Fruit fly (Drosophila melanogaster): ENCODE data around the gene jp.
A peak's percentile ranks its signal among the peaks of the same experiment; 100 is the strongest.

jp gene

DNA sequence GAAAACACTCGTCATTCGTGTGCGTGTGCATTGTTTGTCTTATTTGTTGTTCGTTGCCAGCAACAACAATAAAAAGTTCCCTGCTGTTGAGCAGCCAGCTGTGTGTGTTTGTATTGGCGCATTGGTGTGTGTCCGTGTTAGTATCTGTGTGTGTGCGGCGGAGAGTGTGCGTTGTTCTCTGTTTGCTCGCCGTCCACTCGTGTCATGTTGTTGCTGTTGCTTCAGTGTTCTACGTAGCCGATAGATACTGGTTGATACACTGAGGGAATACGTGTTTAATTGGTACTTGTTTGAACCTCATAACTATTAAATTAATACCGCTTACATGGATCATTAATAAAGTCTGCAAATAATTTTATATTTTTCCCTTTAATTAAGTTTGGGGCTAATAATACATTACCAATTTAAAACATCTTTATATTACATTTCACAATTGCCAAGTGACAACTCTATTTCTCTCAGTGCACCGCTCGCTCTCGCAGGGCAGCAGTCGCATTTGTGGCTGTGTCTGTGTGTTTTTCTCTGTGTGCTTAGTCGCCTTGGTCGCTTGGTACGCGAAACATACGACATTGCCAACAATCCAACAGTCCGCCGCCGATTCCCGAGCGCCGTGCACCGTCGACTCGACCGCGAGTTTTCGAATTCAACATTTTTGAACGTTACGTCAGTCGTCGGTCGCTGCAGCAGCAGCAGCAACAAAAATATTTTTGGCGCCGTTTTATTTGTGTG is 2.0 kb upstream of the jp start, which contains the start of gene brwl (continued):
- TF ChIP-seq CG42726 (GFP tag; IDR thresholded peaks at IDR 0.05; ENCODE audit: partially characterized antibody) = no peak
- TF ChIP-seq CG14014 (GFP tag; IDR thresholded peaks at IDR 0.05) = peak; percentile 98
- peak; percentile 99 for TF ChIP-seq sisA (GFP tag; IDR thresholded peaks at IDR 0.05)
- TF ChIP-seq sim (GFP tag; IDR thresholded peaks at IDR 0.05) = peak; percentile 98
- TF ChIP-seq CG12942 (GFP tag; optimal IDR thresholded peaks at IDR 0.05) = peak; percentile 99
- TF ChIP-seq bcd (GFP tag; optimal IDR thresholded peaks at IDR 0.05) = peak; percentile 99
- peak; percentile 99 for TF ChIP-seq CG2120 (GFP tag; optimal IDR thresholded peaks at IDR 0.05)
- peak; percentile 91 for TF ChIP-seq Jarid2 (GFP tag; optimal IDR thresholded peaks at IDR 0.05)
- TF ChIP-seq CG1602 (GFP tag; optimal IDR thresholded peaks at IDR 0.05) = peak; percentile 99
- TF ChIP-seq CG32772 (GFP tag; IDR thresholded peaks at IDR 0.05) = peak; percentile 98
- TF ChIP-seq slbo (GFP tag; IDR thresholded peaks at IDR 0.05) = peak; percentile 98
- peak; percentile 99 for TF ChIP-seq Ada2b (GFP tag; IDR thresholded peaks at IDR 0.05)
- peak; percentile 77 for TF ChIP-seq CG15479 (GFP tag; optimal IDR thresholded peaks at IDR 0.05)
- TF ChIP-seq CG2199 (GFP tag; IDR thresholded peaks at IDR 0.05) = peak; percentile 98
- peak; percentile 42 for TF ChIP-seq Bgb (GFP tag; IDR thresholded peaks at IDR 0.05; ENCODE audit: partially characterized antibody)
- peak; percentile 97 for TF ChIP-seq al (GFP tag; IDR thresholded peaks at IDR 0.05)
- TF ChIP-seq CG15073 (GFP tag; optimal IDR thresholded peaks at IDR 0.05) = peak; percentile 88
- TF ChIP-seq Vsx1 (GFP tag; optimal IDR thresholded peaks at IDR 0.05) = peak; percentile 98
- peak; percentile 93 for TF ChIP-seq Neu2 (GFP tag; optimal IDR thresholded peaks at IDR 0.05; ENCODE audit: borderline replicate concordance)
- TF ChIP-seq klu (GFP tag; IDR thresholded peaks at IDR 0.05) = peak; percentile 97
- peak; percentile 98 for TF ChIP-seq CG12744 (GFP tag; optimal IDR thresholded peaks at IDR 0.05)
- peak in 1 of 2 experiments; percentile 98 for TF ChIP-seq Eip74EF (GFP tag; optimal IDR thresholded peaks at IDR 0.05)
- no peak for TF ChIP-seq br (optimal IDR thresholded peaks at IDR 0.05)
- TF ChIP-seq CG10462 (GFP tag; optimal IDR thresholded peaks at IDR 0.05) = peak; percentile 99
- peak; percentile 95 for TF ChIP-seq CG9876 (GFP tag; optimal IDR thresholded peaks at IDR 0.05)
- peak; percentile 97 for TF ChIP-seq gcm2 (GFP tag; optimal IDR thresholded peaks at IDR 0.05)
- peak; percentile 99 for TF ChIP-seq CG8924 (tag; optimal IDR thresholded peaks at IDR 0.05)
- peak; percentile 95 for TF ChIP-seq sima (GFP tag; optimal IDR thresholded peaks at IDR 0.05)
- peak; percentile 99 for TF ChIP-seq HHEX (GFP tag; optimal IDR thresholded peaks at IDR 0.05)
- TF ChIP-seq CoRest (tag; optimal IDR thresholded peaks at IDR 0.05) = peak; percentile 99
- peak; percentile 94 for TF ChIP-seq GATAe (GFP tag; conservative IDR thresholded peaks at IDR 0.05)
- peak; percentile 71 for TF ChIP-seq ash1 (GFP tag; optimal IDR thresholded peaks at IDR 0.05)
- peak; percentile 85 for TF ChIP-seq HLHmδ (GFP tag; optimal IDR thresholded peaks at IDR 0.05)
- TF ChIP-seq hth (optimal IDR thresholded peaks at IDR 0.05) = no peak
- TF ChIP-seq jigr1 (GFP tag; IDR thresholded peaks at IDR 0.05) = peak; percentile 98
- peak; percentile 98 for TF ChIP-seq H15 (GFP tag; IDR thresholded peaks at IDR 0.05)
- TF ChIP-seq Atf3 (GFP tag; optimal IDR thresholded peaks at IDR 0.05) = peak; percentile 98
- TF ChIP-seq CG10267 (tag; optimal IDR thresholded peaks at IDR 0.05) = peak; percentile 97
- TF ChIP-seq abd-A (tag; optimal IDR thresholded peaks at IDR 0.05) = peak; percentile 91
- peak; percentile 97 for TF ChIP-seq CG3407 (GFP tag; optimal IDR thresholded peaks at IDR 0.05)
- TF ChIP-seq CG7963 (GFP tag; IDR thresholded peaks at IDR 0.05; ENCODE audit: partially characterized antibody) = no peak
- peak; percentile 95 for TF ChIP-seq btn (GFP tag; optimal IDR thresholded peaks at IDR 0.05)
- peak; percentile 99 for TF ChIP-seq CG1233 (GFP tag; optimal IDR thresholded peaks at IDR 0.05)
- peak; percentile 98 for TF ChIP-seq CG13624 (GFP tag; optimal IDR thresholded peaks at IDR 0.05)
- peak; percentile 98 for TF ChIP-seq CG34376 (GFP tag; optimal IDR thresholded peaks at IDR 0.05)
- peak; percentile 98 for TF ChIP-seq CG12299 (tag; optimal IDR thresholded peaks at IDR 0.05)
- TF ChIP-seq caup (GFP tag; optimal IDR thresholded peaks at IDR 0.05; ENCODE audit: severe bottlenecking) = peak; percentile 98
- peak; percentile 45 for TF ChIP-seq BEAF-32 (GFP tag; optimal IDR thresholded peaks at IDR 0.05)
- peak; percentile 92 for TF ChIP-seq CG17186 (GFP tag; optimal IDR thresholded peaks at IDR 0.05)

All from whole organism, embryonic.